Worm (Caenorhabditis elegans): ENCODE results near the gene Y53F4B.11.
A peak's percentile ranks its signal among the peaks of the same experiment; 100 is the strongest.

Y53F4B.11 gene

DNA sequence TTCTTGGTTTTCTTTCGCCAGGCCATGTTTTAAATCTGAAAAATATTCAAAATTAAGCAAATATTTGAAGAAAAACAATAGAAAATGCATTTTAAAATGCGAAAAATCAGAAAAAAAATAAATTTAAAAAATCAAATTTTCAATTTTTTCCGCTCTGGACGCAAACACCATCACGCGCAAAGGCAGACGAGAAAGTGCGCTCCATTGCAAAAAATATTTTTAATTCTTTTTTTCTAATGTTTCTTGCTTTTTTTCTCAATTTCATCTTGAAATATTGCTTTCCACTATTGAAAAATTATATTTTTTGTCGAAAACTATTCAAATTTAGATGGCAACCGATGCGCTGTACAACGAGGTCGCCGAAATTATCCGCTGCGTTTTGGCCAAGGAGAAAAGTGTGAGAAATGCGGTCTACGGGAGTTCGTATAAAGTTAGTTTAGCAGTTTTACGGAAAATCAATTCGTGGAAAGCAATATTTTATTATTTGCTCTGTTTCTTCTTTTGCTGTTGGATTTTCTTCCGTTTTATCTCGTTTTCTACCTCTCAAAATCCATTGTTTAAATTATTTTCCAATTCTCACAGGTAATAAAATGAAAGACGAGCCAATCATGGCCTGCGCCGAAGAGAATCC lies 41.1 kb upstream of the Y53F4B.11 start, which contains the start of the genes pole-4, nsun-5 and metl-2 (continued):
- TF ChIP-seq snpc-4 (GFP tag; optimal IDR thresholded peaks at IDR 0.05), result no peak
- TF ChIP-seq snpc-4 (tag; optimal IDR thresholded peaks at IDR 0.05), result peak in 2 of 4 experiments; percentile 28 to 43
- no peak for TF ChIP-seq repo-1 (tag; optimal IDR thresholded peaks at IDR 0.05)
- no peak for TF ChIP-seq T26A5.8 (tag; optimal IDR thresholded peaks at IDR 0.05)
- TF ChIP-seq F57A8.1 (GFP tag; optimal IDR thresholded peaks at IDR 0.05), result no peak
- TF ChIP-seq lsl-1 (GFP tag; optimal IDR thresholded peaks at IDR 0.05), result peak; percentile 20
- no peak for TF ChIP-seq zim-3 (tag; optimal IDR thresholded peaks at IDR 0.05)
- peak; percentile 26 for TF ChIP-seq dpl-1 (GFP tag; optimal IDR thresholded peaks at IDR 0.05)
- TF ChIP-seq ekl-4 (GFP tag; IDR thresholded peaks at IDR 0.05), result no peak
- TF ChIP-seq tlf-1 (GFP tag; optimal IDR thresholded peaks at IDR 0.05), result no peak
- TF ChIP-seq F10E7.11 (tag; optimal IDR thresholded peaks at IDR 0.05), result no peak
- no peak for TF ChIP-seq mes-4 (tag; optimal IDR thresholded peaks at IDR 0.05)
- TF ChIP-seq ceh-27 (GFP tag; optimal IDR thresholded peaks at IDR 0.05), result no peak
- TF ChIP-seq nhr-90 (tag; optimal IDR thresholded peaks at IDR 0.05), result no peak
- peak; percentile 83 for TF ChIP-seq mcd-1 (GFP tag; IDR thresholded peaks at IDR 0.05)
- no peak for TF ChIP-seq ztf-22 (GFP tag; optimal IDR thresholded peaks at IDR 0.05)
- TF ChIP-seq nhr-80 (tag; optimal IDR thresholded peaks at IDR 0.05), result no peak
- no peak for TF ChIP-seq nhr-27 (tag; optimal IDR thresholded peaks at IDR 0.05)
- peak; percentile 8 for TF ChIP-seq pha-4 (tag; optimal IDR thresholded peaks at IDR 0.05)
- TF ChIP-seq dpff-1 (tag; optimal IDR thresholded peaks at IDR 0.05), result no peak
- no peak for TF ChIP-seq nhr-179 (tag; optimal IDR thresholded peaks at IDR 0.05)
- TF ChIP-seq K11D2.4 (GFP tag; IDR thresholded peaks at IDR 0.05), result no peak
- no peak for TF ChIP-seq snpc-3.4 (tag; optimal IDR thresholded peaks at IDR 0.05)
- TF ChIP-seq ceh-58 (GFP tag; IDR thresholded peaks at IDR 0.05), result no peak
- TF ChIP-seq egrh-3 (GFP tag; IDR thresholded peaks at IDR 0.05), result no peak
- no peak for TF ChIP-seq cebp-2 (GFP tag; IDR thresholded peaks at IDR 0.05)
- no peak for TF ChIP-seq lin-40 (tag; optimal IDR thresholded peaks at IDR 0.05)
- TF ChIP-seq Y53F4B.3 (GFP tag; IDR thresholded peaks at IDR 0.05), result no peak
- no peak for TF ChIP-seq ceh-79 (tag; optimal IDR thresholded peaks at IDR 0.05)
- no peak for TF ChIP-seq ztf-3 (GFP tag; optimal IDR thresholded peaks at IDR 0.05)
- TF ChIP-seq hlh-12 (tag; optimal IDR thresholded peaks at IDR 0.05), result no peak
- peak; percentile 18 for TF ChIP-seq lin-54 (GFP tag; optimal IDR thresholded peaks at IDR 0.05)
- TF ChIP-seq nfya-2 (GFP tag; IDR thresholded peaks at IDR 0.05), result no peak
- TF ChIP-seq rpc-1 (optimal IDR thresholded peaks at IDR 0.05), result no peak
- TF ChIP-seq rpc-1 (tag; optimal IDR thresholded peaks at IDR 0.05), result no peak

DNA sequence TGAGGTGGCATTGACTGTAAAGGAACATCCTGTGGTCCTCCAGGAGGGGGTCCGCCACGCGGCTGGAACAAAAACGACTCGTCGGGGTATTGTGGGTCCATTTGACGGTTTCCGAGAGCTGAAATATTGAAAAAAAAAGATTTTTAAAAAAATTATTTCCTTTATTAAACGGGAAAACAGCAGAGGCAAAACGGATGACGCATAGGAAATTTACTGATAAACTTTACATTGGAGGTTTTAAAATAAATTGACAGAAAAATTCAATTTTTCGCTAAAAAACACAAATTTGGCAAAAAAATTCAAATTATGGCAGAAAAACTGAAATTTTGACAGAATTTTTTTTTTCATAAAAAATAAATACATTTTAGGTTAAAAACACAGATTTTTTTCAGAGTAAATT lies 26.6 kb upstream of the Y53F4B.11 start, which contains the start of gene Y53F4B.5:
TSS of gene Y53F4B.5 (minus strand) at position 101 of the 400 bp plus-strand sequence.
- no peak for TF ChIP-seq dpl-1 (GFP tag; optimal IDR thresholded peaks at IDR 0.05)
- TF ChIP-seq ztf-18 (tag; optimal IDR thresholded peaks at IDR 0.05), result no peak
- no peak for TF ChIP-seq ztf-22 (GFP tag; optimal IDR thresholded peaks at IDR 0.05)
- no peak for TF ChIP-seq Y95B8A.8 (GFP tag; IDR thresholded peaks at IDR 0.05)
- TF ChIP-seq fkh-3 (tag; optimal IDR thresholded peaks at IDR 0.05), result no peak
- no peak for TF ChIP-seq repo-1 (tag; optimal IDR thresholded peaks at IDR 0.05)
- no peak for TF ChIP-seq xnd-1 (tag; optimal IDR thresholded peaks at IDR 0.05)
- TF ChIP-seq Y67H2A.10 (GFP tag; conservative IDR thresholded peaks at IDR 0.05), result no peak
- no peak for TF ChIP-seq T07F8.4 (tag; optimal IDR thresholded peaks at IDR 0.05)
- no peak for TF ChIP-seq K11D2.4 (GFP tag; IDR thresholded peaks at IDR 0.05)
- no peak for TF ChIP-seq hrde-1 (tag; optimal IDR thresholded peaks at IDR 0.05; ENCODE audit: borderline replicate concordance)

Data from whole organism, young adult.